Worm (Caenorhabditis elegans) whole organism, late embryonic: Measurements from ENCODE around the gene F10D7.11.

Experiments used
- C08G9.2 ChIP-seq: sonication (generic microtip); optimal IDR thresholded peaks from 2 replicates; lab custom pipeline; 2016; ENCODE audit warnings: mild to moderate bottlenecking, missing genetic modification characterization, moderate library complexity, missing compliant biosample characterization
- C38D4.7 ChIP-seq: fragments of 200-800 bp; sonication (Bioruptor generic); optimal IDR thresholded peaks from 2 replicates; lab custom pipeline; 2018; ENCODE audit warnings: mild to moderate bottlenecking, missing genetic modification characterization, moderate library complexity, missing compliant biosample characterization
- K02D7.2 ChIP-seq: sonication (generic microtip); optimal IDR thresholded peaks from 2 replicates; lab custom pipeline; 2017; ENCODE audit warnings: mild to moderate bottlenecking, missing genetic modification characterization, missing compliant biosample characterization
- T23F11.4 ChIP-seq: fragments of 200-800 bp; sonication (Bioruptor generic); optimal IDR thresholded peaks from 2 replicates; lab custom pipeline; 2018; ENCODE audit warnings: mild to moderate bottlenecking, missing genetic modification characterization, missing compliant biosample characterization
- ahr-1 ChIP-seq: sonication (generic microtip); optimal IDR thresholded peaks from 2 replicates; lab custom pipeline; 2016; ENCODE audit warnings: missing genetic modification characterization, missing compliant biosample characterization
- ceh-14 ChIP-seq: sonication (generic microtip); optimal IDR thresholded peaks from 2 replicates; lab custom pipeline; 2016; ENCODE audit warnings: missing genotype, missing genetic modification characterization, missing compliant biosample characterization
- ceh-19 ChIP-seq: fragments of 200-800 bp; sonication (Bioruptor generic); optimal IDR thresholded peaks from 2 replicates; lab custom pipeline; 2018; ENCODE audit warnings: mild to moderate bottlenecking, missing genetic modification characterization, missing compliant biosample characterization
- ceh-34 ChIP-seq: sonication (generic microtip); optimal IDR thresholded peaks from 2 replicates; lab custom pipeline; 2016; ENCODE audit warnings: mild to moderate bottlenecking, missing genetic modification characterization, missing compliant biosample characterization
- ceh-45 ChIP-seq: fragments of 200-800 bp; sonication (Bioruptor generic); IDR thresholded peaks from 2 replicates; pipeline ENCODE4 v1.3.6; 2022; ENCODE audit warnings: missing genetic modification reagents, missing genetic modification characterization, missing compliant biosample characterization
- ceh-48 ChIP-seq: sonication (generic microtip); optimal IDR thresholded peaks from 2 replicates; lab custom pipeline; 2016; ENCODE audit warnings: missing genetic modification characterization, inconsistent platforms, missing compliant biosample characterization
- ceh-6 ChIP-seq: fragments of 200-800 bp; sonication (Bioruptor generic); optimal IDR thresholded peaks from 2 replicates; lab custom pipeline; 2018; ENCODE audit warnings: mild to moderate bottlenecking, missing genetic modification characterization, missing compliant biosample characterization
- che-1 ChIP-seq: sonication (generic microtip); optimal IDR thresholded peaks from 2 replicates; lab custom pipeline; 2016; ENCODE audit warnings: mild to moderate bottlenecking, missing genetic modification characterization, missing compliant biosample characterization
- dve-1 ChIP-seq: sonication (generic microtip); optimal IDR thresholded peaks from 2 replicates; lab custom pipeline; 2017; ENCODE audit warnings: antibody characterized with exemption, mild to moderate bottlenecking, missing genetic modification characterization, missing compliant biosample characterization
- elt-4 ChIP-seq: sonication (generic microtip); optimal IDR thresholded peaks from 2 replicates; lab custom pipeline; 2016; ENCODE audit warnings: missing genetic modification characterization, missing compliant biosample characterization
- ets-4 ChIP-seq: sonication (generic microtip); optimal IDR thresholded peaks from 2 replicates; lab custom pipeline; 2016; ENCODE audit warnings: missing genetic modification characterization, missing compliant biosample characterization
- fax-1 ChIP-seq: sonication (generic microtip); optimal IDR thresholded peaks from 2 replicates; lab custom pipeline; 2016; ENCODE audit warnings: missing genotype, missing genetic modification characterization, missing compliant biosample characterization
- fkh-10 ChIP-seq: fragments of 150-350 bp; optimal IDR thresholded peaks from 2 replicates; lab custom pipeline; 2014; ENCODE audit warnings: missing biosample characterization, missing genetic modification reagents, missing genetic modification characterization
- fkh-6 ChIP-seq: sonication (generic microtip); optimal IDR thresholded peaks from 2 replicates; lab custom pipeline; 2016; ENCODE audit warnings: missing genetic modification characterization, missing compliant biosample characterization
- gmeb-2 ChIP-seq: sonication (generic microtip); optimal IDR thresholded peaks from 2 replicates; lab custom pipeline; 2016; ENCODE audit warnings: missing genetic modification characterization, inconsistent platforms, missing compliant biosample characterization
- hlh-13 ChIP-seq: fragments of 200-800 bp; sonication (Bioruptor generic); optimal IDR thresholded peaks from 2 replicates; lab custom pipeline; 2018; ENCODE audit warnings: mild to moderate bottlenecking, missing genetic modification characterization, missing compliant biosample characterization
- hlh-15 ChIP-seq: sonication (generic microtip); optimal IDR thresholded peaks from 2 replicates; lab custom pipeline; 2016; ENCODE audit warnings: missing genetic modification characterization, missing compliant biosample characterization
- madf-2 ChIP-seq: sonication (generic microtip); optimal IDR thresholded peaks from 2 replicates; lab custom pipeline; 2017; ENCODE audit warnings: missing genetic modification characterization, missing compliant biosample characterization
- mec-3 ChIP-seq: sonication (generic microtip); optimal IDR thresholded peaks from 2 replicates; lab custom pipeline; 2016; ENCODE audit warnings: borderline replicate concordance, missing genetic modification characterization, missing compliant biosample characterization
- nhr-11 ChIP-seq: fragments of 150-350 bp; optimal IDR thresholded peaks from 2 replicates; lab custom pipeline; 2014; ENCODE audit warnings: missing biosample characterization, missing genetic modification characterization
- npax-4 ChIP-seq: sonication (generic microtip); optimal IDR thresholded peaks from 2 replicates; lab custom pipeline; 2016; ENCODE audit warnings: missing genetic modification characterization, missing compliant biosample characterization
- pax-1 ChIP-seq: fragments of 150-350 bp; optimal IDR thresholded peaks from 2 replicates; lab custom pipeline; 2014; ENCODE audit warnings: missing biosample characterization, missing genetic modification characterization
- pha-2 ChIP-seq: sonication (generic microtip); optimal IDR thresholded peaks from 2 replicates; lab custom pipeline; 2017; ENCODE audit warnings: mild to moderate bottlenecking, missing genetic modification characterization, missing compliant biosample characterization
- pqm-1 ChIP-seq: sonication (generic microtip); optimal IDR thresholded peaks from 2 replicates; lab custom pipeline; 2016; ENCODE audit warnings: missing genetic modification characterization, missing compliant biosample characterization
- pros-1 ChIP-seq: fragments of 150-350 bp; optimal IDR thresholded peaks from 2 replicates; lab custom pipeline; 2014; ENCODE audit warnings: missing biosample characterization, missing genetic modification reagents, missing genetic modification characterization
- unc-3 ChIP-seq, 2 experiments: fragments of 200-800 bp in 1 of 2; sonication (Bioruptor generic) in 1 of 2; sonication (generic microtip) in 1 of 2; conservative IDR thresholded peaks in 1 of 2; optimal IDR thresholded peaks in 1 of 2; 2 replicates each; pipeline versions ENCODE4 v1.3.6 to Lab custom; 2016 to 2022; ENCODE audit warnings: missing compliant biosample characterization in 2 of 2, missing genetic modification characterization in 2 of 2, missing genetic modification reagents in 1 of 2
- unc-42 ChIP-seq: sonication (generic microtip); optimal IDR thresholded peaks from 2 replicates; lab custom pipeline; 2016; ENCODE audit warnings: missing genotype, missing genetic modification characterization, missing compliant biosample characterization
- unc-55 ChIP-seq: sonication (generic microtip); optimal IDR thresholded peaks from 2 replicates; lab custom pipeline; 2017; ENCODE audit warnings: missing biosample characterization, missing genetic modification reagents, missing genetic modification characterization

F10D7.11 gene

ce11 chrX:17398293-17398692, 35.7 kb downstream of the F10D7.11 start, which contains the start of gene F11C7.7:
Gene F11C7.7, plus strand, starts transcription at chrX:17398593.
- TF ChIP-seq C08G9.2 (tag; lab: Kevin White, UChicago), result no peak
- no peak for TF ChIP-seq ets-4 (tag; lab: Kevin White, UChicago)
- no peak for TF ChIP-seq che-1 (tag; lab: Kevin White, UChicago)
- TF ChIP-seq ceh-6 (GFP tag; lab: Kevin White, UChicago), result no peak
- no peak for TF ChIP-seq unc-55 (GFP tag; lab: Kevin White, UChicago)
- TF ChIP-seq hlh-15 (tag; lab: Kevin White, UChicago), result no peak
- no peak for TF ChIP-seq pax-1 (tag; lab: Kevin White, UChicago)
- no peak for TF ChIP-seq T23F11.4 (GFP tag; lab: Kevin White, UChicago)
- TF ChIP-seq unc-42 (tag; lab: Kevin White, UChicago), result no peak
- TF ChIP-seq ahr-1 (tag; lab: Kevin White, UChicago), result no peak
- TF ChIP-seq, all 69 proteins: peak for 0

DNA sequence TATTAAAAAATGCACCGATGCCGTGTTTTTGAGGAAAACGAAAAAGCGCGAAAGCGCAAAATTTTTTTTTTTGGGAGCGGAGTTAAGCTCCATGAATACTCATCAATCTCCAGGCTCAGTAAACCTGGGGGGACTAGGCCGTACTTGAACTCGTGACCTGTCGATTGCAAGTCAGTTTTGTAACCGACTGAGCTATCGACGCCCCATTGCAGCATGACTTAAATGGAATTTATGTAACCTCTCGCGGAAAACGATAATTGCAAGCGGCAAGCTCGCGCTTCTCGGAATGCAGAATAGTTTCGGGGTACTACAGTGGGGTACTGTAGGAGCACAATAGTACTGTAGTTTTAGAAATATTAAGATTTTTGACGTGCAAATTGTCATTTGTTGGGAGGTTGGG, 37.8 kb downstream of the F10D7.11 start:
- TF ChIP-seq mec-3 (tag; lab: Kevin White, UChicago) (no peak), pqm-1 (tag; lab: Kevin White, UChicago) (no peak), ceh-19 (GFP tag; lab: Kevin White, UChicago) (no peak), hlh-13 (GFP tag; lab: Kevin White, UChicago) (no peak), fax-1 (tag; lab: Kevin White, UChicago) (no peak), madf-2 (no peak), gmeb-2 (tag; lab: Kevin White, UChicago) (no peak), unc-55 (GFP tag; lab: Kevin White, UChicago) (no peak), pros-1 (no peak), unc-3 (GFP tag; conservative IDR thresholded peaks at IDR 0.05; lab: Robert Waterston, UW) (no peak), unc-3 (tag; optimal IDR thresholded peaks at IDR 0.05; lab: Kevin White, UChicago) (no peak), ceh-14 (tag; lab: Kevin White, UChicago) (no peak), C38D4.7 (GFP tag; lab: Kevin White, UChicago) (no peak), C08G9.2 (tag; lab: Kevin White, UChicago) (no peak), ceh-48 (tag; lab: Kevin White, UChicago) (no peak), elt-4 (tag; lab: Kevin White, UChicago) (no peak)

DNA sequence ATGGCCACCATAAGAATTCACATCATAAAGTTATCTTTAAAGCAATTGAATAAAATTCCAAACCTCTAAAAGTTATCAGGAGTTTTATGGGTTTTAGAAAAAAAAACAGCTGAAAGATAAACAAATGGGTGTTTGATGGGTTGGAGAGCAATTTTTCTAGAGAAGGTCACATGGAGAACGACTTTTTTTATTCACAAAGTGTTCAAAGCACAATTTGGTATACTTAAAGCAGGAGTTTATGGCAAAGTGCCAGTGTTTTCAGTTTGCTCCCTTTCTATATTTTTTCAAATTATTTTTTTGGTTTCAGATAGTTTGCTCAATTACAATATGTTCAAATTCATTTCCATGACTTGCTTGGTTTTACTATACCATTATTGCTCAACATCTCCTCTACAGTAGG, 38.6 kb downstream of the F10D7.11 start, which contains the start of gene F11C7.6:
TSS of gene F11C7.6 (plus strand) at position 301 of the 400 bp plus-strand sequence.
- TF ChIP-seq fkh-6 (tag; lab: Kevin White, UChicago) (no peak), ceh-34 (tag; lab: Kevin White, UChicago) (no peak), K02D7.2 (no peak), gmeb-2 (tag; lab: Kevin White, UChicago) (no peak), dve-1 (tag; lab: Kevin White, UChicago) (no peak), T23F11.4 (GFP tag; lab: Kevin White, UChicago) (no peak)

- TF ChIP-seq ceh-45 (no peak), hlh-15 (tag; lab: Kevin White, UChicago) (no peak)
Observed at ce11 chrX:17403058-17403457, 40.4 kb downstream of the F10D7.11 start.

- TF ChIP-seq pha-2 (tag; lab: Kevin White, UChicago), result no peak
- no peak for TF ChIP-seq dve-1 (tag; lab: Kevin White, UChicago)
Observed at ce11 chrX:17408855-17409254, 46.2 kb downstream of the F10D7.11 start.

DNA sequence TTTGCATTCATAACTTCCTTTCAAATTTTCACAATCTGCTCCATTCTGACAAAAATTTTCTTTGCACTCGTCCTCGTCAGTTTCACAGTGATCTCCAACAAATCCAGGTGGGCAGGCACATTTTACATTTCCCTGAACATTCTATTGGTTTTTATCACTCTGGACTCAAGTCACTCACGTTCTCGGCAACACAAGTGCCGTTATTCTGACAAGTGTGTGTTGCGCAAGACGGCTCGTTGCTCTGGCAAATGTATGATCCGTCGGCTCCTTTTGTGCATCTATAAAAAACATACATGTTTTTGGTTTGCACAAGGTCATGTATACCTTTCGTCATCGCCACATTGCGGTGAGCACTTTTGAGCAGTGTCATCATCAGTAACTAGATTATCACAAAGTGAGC, 50.0 kb downstream of the F10D7.11 start:
- TF ChIP-seq npax-4 (tag; lab: Kevin White, UChicago) (no peak), pax-1 (tag; lab: Kevin White, UChicago) (no peak), fkh-10 (no peak), nhr-11 (no peak)
